Worm (Caenorhabditis elegans) whole organism, L3 larva: ENCODE results near the gene W02A2.9.

Source experiments
- ZK546.5 ChIP-seq: sonication (generic microtip); optimal IDR thresholded peaks from 2 replicates; lab custom pipeline; 2017; ENCODE audit warnings: missing biosample characterization, missing genetic modification characterization
- ama-1 ChIP-seq: fragments of 150-350 bp; optimal IDR thresholded peaks from 2 replicates; lab custom pipeline; 2018
- ceh-16 ChIP-seq: sonication (generic microtip); optimal IDR thresholded peaks from 2 replicates; lab custom pipeline; 2017; ENCODE audit warnings: missing biosample characterization, missing genetic modification characterization
- ceh-28 ChIP-seq: fragments of 150-350 bp; optimal IDR thresholded peaks from 2 replicates; lab custom pipeline; 2014; ENCODE audit warnings: missing biosample characterization, missing genetic modification reagents, missing genetic modification characterization
- ceh-82 ChIP-seq: fragments of 150-350 bp; optimal IDR thresholded peaks from 2 replicates; lab custom pipeline; 2014; ENCODE audit warnings: missing biosample characterization, missing genetic modification characterization
- daf-12 ChIP-seq: fragments of 150-350 bp; optimal IDR thresholded peaks from 2 replicates; lab custom pipeline; 2014; ENCODE audit warnings: missing biosample characterization, missing genetic modification reagents, missing genetic modification characterization
- egl-5 ChIP-seq: fragments of 150-350 bp; optimal IDR thresholded peaks from 2 replicates; lab custom pipeline; 2017; ENCODE audit warnings: missing biosample characterization, missing genetic modification reagents, missing genetic modification characterization, inconsistent platforms
- elt-1 ChIP-seq: fragments of 150-350 bp; optimal IDR thresholded peaks from 2 replicates; lab custom pipeline; 2014; ENCODE audit warnings: missing biosample characterization, missing genetic modification characterization
- elt-2 ChIP-seq: sonication (generic microtip); optimal IDR thresholded peaks from 2 replicates; lab custom pipeline; 2016; ENCODE audit warnings: missing genetic modification reagents, mild to moderate bottlenecking, missing genetic modification characterization, missing compliant biosample characterization
- elt-3 ChIP-seq, 3 experiments: fragments of 150-350 bp in 1 of 3; sonication (generic microtip) in 2 of 3; optimal IDR thresholded peaks; 2 replicates in 2 of 3; 4 replicates in 1 of 3; lab custom pipeline; 2014 to 2017; ENCODE audit warnings: missing biosample characterization in 3 of 3, missing genetic modification characterization in 3 of 3
- eor-1 ChIP-seq, 2 experiments: fragments of 150-350 bp; optimal IDR thresholded peaks; 2 replicates each; lab custom pipeline; 2014 to 2018; ENCODE audit warnings: missing biosample characterization in 2 of 2, missing genetic modification characterization in 2 of 2
- fkh-10 ChIP-seq: sonication (generic microtip); optimal IDR thresholded peaks from 2 replicates; lab custom pipeline; 2017; ENCODE audit warnings: missing biosample characterization, missing genetic modification reagents, missing genetic modification characterization
- fkh-2 ChIP-seq: fragments of 150-350 bp; optimal IDR thresholded peaks from 2 replicates; lab custom pipeline; 2014; ENCODE audit warnings: missing biosample characterization, missing genetic modification reagents, missing genetic modification characterization
- hmg-11 ChIP-seq: sonication (generic microtip); optimal IDR thresholded peaks from 2 replicates; lab custom pipeline; 2016; ENCODE audit warnings: missing genetic modification characterization, missing compliant biosample characterization
- lin-15B ChIP-seq: fragments of 150-350 bp; optimal IDR thresholded peaks from 2 replicates; lab custom pipeline; 2014; ENCODE audit warnings: missing biosample characterization, missing genetic modification characterization
- lin-39 ChIP-seq: fragments of 150-350 bp; optimal IDR thresholded peaks from 2 replicates; lab custom pipeline; 2018; ENCODE audit warnings: missing biosample characterization, missing genetic modification reagents, missing genetic modification characterization
- lsy-12 ChIP-seq: sonication (generic microtip); optimal IDR thresholded peaks from 2 replicates; lab custom pipeline; 2016; ENCODE audit warnings: mild to moderate bottlenecking, missing genetic modification characterization, missing compliant biosample characterization
- mdl-1 ChIP-seq: fragments of 150-350 bp; optimal IDR thresholded peaks from 2 replicates; lab custom pipeline; 2014; ENCODE audit warnings: missing biosample characterization, missing genetic modification characterization
- nfya-1 ChIP-seq: sonication (generic microtip); optimal IDR thresholded peaks from 2 replicates; lab custom pipeline; 2017; ENCODE audit warnings: missing genetic modification characterization, mild to moderate bottlenecking, missing compliant biosample characterization, antibody characterized with exemption, moderate library complexity; ENCODE audit not compliant: insufficient read depth
- nhr-12 ChIP-seq: fragments of 150-350 bp; optimal IDR thresholded peaks from 2 replicates; lab custom pipeline; 2014; ENCODE audit warnings: missing biosample characterization, missing genetic modification characterization
- nhr-23 ChIP-seq: fragments of 150-350 bp; optimal IDR thresholded peaks from 2 replicates; lab custom pipeline; 2014; ENCODE audit warnings: missing biosample characterization, missing genetic modification reagents, missing genetic modification characterization
- nhr-237 ChIP-seq: fragments of 150-350 bp; optimal IDR thresholded peaks from 2 replicates; lab custom pipeline; 2014; ENCODE audit warnings: missing biosample characterization, missing genetic modification characterization
- nhr-28 ChIP-seq: fragments of 150-350 bp; optimal IDR thresholded peaks from 2 replicates; lab custom pipeline; 2014; ENCODE audit warnings: missing biosample characterization, missing genetic modification characterization
- nhr-43 ChIP-seq: sonication (generic microtip); optimal IDR thresholded peaks from 2 replicates; lab custom pipeline; 2016; ENCODE audit warnings: mild to moderate bottlenecking, missing genetic modification characterization, missing compliant biosample characterization; ENCODE audit not compliant: poor library complexity, severe bottlenecking
- nhr-67 ChIP-seq: fragments of 150-350 bp; optimal IDR thresholded peaks from 2 replicates; lab custom pipeline; 2014; ENCODE audit warnings: missing biosample characterization, missing genetic modification characterization
- nhr-76 ChIP-seq: fragments of 150-350 bp; sonication (generic microtip); optimal IDR thresholded peaks from 5 replicates; lab custom pipeline; 2014; ENCODE audit warnings: missing biosample characterization, missing genetic modification characterization
- nhr-77 ChIP-seq: fragments of 150-350 bp; optimal IDR thresholded peaks from 2 replicates; lab custom pipeline; 2014; ENCODE audit warnings: missing biosample characterization, missing genetic modification characterization
- pqm-1 ChIP-seq: fragments of 150-350 bp; optimal IDR thresholded peaks from 2 replicates; lab custom pipeline; 2017; ENCODE audit warnings: missing biosample characterization, missing genetic modification characterization, inconsistent platforms
- sea-2 ChIP-seq: fragments of 150-350 bp; sonication (generic microtip); optimal IDR thresholded peaks from 4 replicates; lab custom pipeline; 2014; ENCODE audit warnings: missing biosample characterization, missing genetic modification reagents, missing genetic modification characterization
- skn-1 ChIP-seq: fragments of 150-350 bp; optimal IDR thresholded peaks from 2 replicates; lab custom pipeline; 2014; ENCODE audit warnings: missing biosample characterization, missing genetic modification characterization
- snpc-4 ChIP-seq: fragments of 150-350 bp; optimal IDR thresholded peaks from 2 replicates; lab custom pipeline; 2014; ENCODE audit warnings: missing biosample characterization, missing genetic modification characterization
- tbx-2 ChIP-seq: sonication (generic microtip); optimal IDR thresholded peaks from 2 replicates; lab custom pipeline; 2016; ENCODE audit warnings: mild to moderate bottlenecking, missing genetic modification characterization, missing compliant biosample characterization
- unc-39 ChIP-seq: sonication (generic microtip); optimal IDR thresholded peaks from 4 replicates; lab custom pipeline; 2017; ENCODE audit warnings: missing biosample characterization, missing genetic modification characterization
- zag-1 ChIP-seq: fragments of 150-350 bp; optimal IDR thresholded peaks from 2 replicates; lab custom pipeline; 2014; ENCODE audit warnings: missing biosample characterization, missing genetic modification characterization
- ztf-11 ChIP-seq: fragments of 150-350 bp; optimal IDR thresholded peaks from 2 replicates; lab custom pipeline; 2014; ENCODE audit warnings: missing biosample characterization, missing genetic modification characterization
- ztf-4 ChIP-seq: fragments of 150-350 bp; optimal IDR thresholded peaks from 2 replicates; lab custom pipeline; 2014; ENCODE audit warnings: missing biosample characterization, missing genetic modification characterization

W02A2.9 gene

ce11 chrIV:13354044-13354443 is 6.6 kb downstream of the W02A2.9 start:
- TF ChIP-seq fkh-10 (GFP tag; lab: Kevin White, UChicago) = no peak
- TF ChIP-seq lin-15B (tag; lab: Kevin White, UChicago) = no peak
- TF ChIP-seq snpc-4 = no peak
- TF ChIP-seq ZK546.5 (tag; lab: Kevin White, UChicago) = no peak
- no peak for TF ChIP-seq ztf-11

ce11 chrIV:13356005-13356404 is 8.5 kb downstream of the W02A2.9 start:
- TF ChIP-seq nhr-237 (tag; lab: Kevin White, UChicago) (no peak), ama-1 (lab: Kevin White, UChicago) (no peak), egl-5 (no peak), tbx-2 (no peak), ZK546.5 (tag; lab: Kevin White, UChicago) (no peak), ceh-16 (no peak), elt-3 (tag; optimal IDR thresholded peaks at IDR 0.05; lab: Kevin White, UChicago) (no peak), nfya-1 (tag; lab: Kevin White, UChicago) (no peak), nhr-76 (tag; lab: Kevin White, UChicago) (no peak), ceh-28 (tag; lab: Kevin White, UChicago) (no peak), hmg-11 (tag; lab: Kevin White, UChicago) (no peak), eor-1 (tag; optimal IDR thresholded peaks at IDR 0.05; lab: Kevin White, UChicago) (no peak), lin-39 (tag; lab: Kevin White, UChicago) (no peak), fkh-2 (tag; lab: Kevin White, UChicago) (no peak), ceh-82 (no peak), daf-12 (tag; lab: Kevin White, UChicago) (no peak), elt-1 (no peak), snpc-4 (no peak)

ce11 chrIV:13358488-13358887 is 11.0 kb downstream of the W02A2.9 start, which contains the start of gene W02A2.8:
Gene W02A2.8 (minus strand): TSS chrIV:13358588.
- TF ChIP-seq unc-39 (tag; lab: Kevin White, UChicago) (no peak), tbx-2 (no peak), pqm-1 (tag; lab: Kevin White, UChicago) (no peak), hmg-11 (tag; lab: Kevin White, UChicago) (no peak), ztf-4 (tag; lab: Kevin White, UChicago) (no peak), nfya-1 (tag; lab: Kevin White, UChicago) (no peak), sea-2 (GFP tag; lab: Kevin White, UChicago) (no peak), ceh-28 (tag; lab: Kevin White, UChicago) (no peak), nhr-76 (tag; lab: Kevin White, UChicago) (no peak), nhr-43 (tag; lab: Kevin White, UChicago) (no peak), skn-1 (tag; lab: Kevin White, UChicago) (no peak), nhr-237 (tag; lab: Kevin White, UChicago) (no peak), nhr-23 (tag; lab: Kevin White, UChicago) (no peak), ceh-82 (no peak), mdl-1 (tag; lab: Kevin White, UChicago) (no peak), elt-1 (no peak), lsy-12 (tag; lab: Kevin White, UChicago) (no peak), eor-1 (tag; optimal IDR thresholded peaks at IDR 0.05; lab: Kevin White, UChicago) (no peak), snpc-4 (no peak), zag-1 (tag; lab: Kevin White, UChicago) (no peak)

- TF ChIP-seq ztf-11 (no peak), nhr-12 (tag; lab: Kevin White, UChicago) (no peak), lin-39 (tag; lab: Kevin White, UChicago) (no peak)
Observed at ce11 chrIV:13360144-13360543, 12.7 kb downstream of the W02A2.9 start, which contains the start of gene Y62E10A.3. Gene Y62E10A.3 (minus strand): TSS chrIV:13360244.

ce11 chrIV:13364869-13365268 is 17.4 kb downstream of the W02A2.9 start, which contains the start of gene srsx-25:
Gene srsx-25 (plus strand): TSS chrIV:13365169.
- TF ChIP-seq ztf-4 (tag; lab: Kevin White, UChicago) (no peak), tbx-2 (no peak), ceh-16 (no peak), nhr-67 (tag; lab: Kevin White, UChicago) (no peak), zag-1 (tag; lab: Kevin White, UChicago) (no peak), nhr-77 (tag; lab: Kevin White, UChicago) (no peak), egl-5 (no peak), elt-2 (tag; lab: Kevin White, UChicago) (no peak), elt-3 (tag; optimal IDR thresholded peaks at IDR 0.05; lab: Kevin White, UChicago) (no peak), sea-2 (GFP tag; lab: Kevin White, UChicago) (no peak), nhr-28 (tag; lab: Kevin White, UChicago) (no peak), nhr-12 (tag; lab: Kevin White, UChicago) (no peak)
